Worm (Caenorhabditis elegans) whole organism, L3 larva: ENCODE data around the gene R07B7.6.

ENCODE experiments used
- R02D3.7 ChIP-seq: fragments of 150-350 bp; optimal IDR thresholded peaks from 2 replicates; lab custom pipeline; 2014; ENCODE audit warnings: missing biosample characterization, missing genetic modification characterization
- ZK546.5 ChIP-seq: sonication (generic microtip); optimal IDR thresholded peaks from 2 replicates; lab custom pipeline; 2017; ENCODE audit warnings: missing biosample characterization, missing genetic modification characterization
- aly-2 ChIP-seq: fragments of 150-350 bp; optimal IDR thresholded peaks from 2 replicates; lab custom pipeline; 2014; ENCODE audit warnings: missing biosample characterization, missing genetic modification characterization
- ama-1 ChIP-seq: fragments of 150-350 bp; optimal IDR thresholded peaks from 2 replicates; lab custom pipeline; 2018
- ceh-16 ChIP-seq: sonication (generic microtip); optimal IDR thresholded peaks from 2 replicates; lab custom pipeline; 2017; ENCODE audit warnings: missing biosample characterization, missing genetic modification characterization
- ceh-28 ChIP-seq: fragments of 150-350 bp; optimal IDR thresholded peaks from 2 replicates; lab custom pipeline; 2014; ENCODE audit warnings: missing biosample characterization, missing genetic modification reagents, missing genetic modification characterization
- ceh-9 ChIP-seq: sonication (generic microtip); optimal IDR thresholded peaks from 2 replicates; lab custom pipeline; 2018; ENCODE audit warnings: missing biosample characterization, missing genetic modification characterization
- daf-12 ChIP-seq: fragments of 150-350 bp; optimal IDR thresholded peaks from 2 replicates; lab custom pipeline; 2014; ENCODE audit warnings: missing biosample characterization, missing genetic modification reagents, missing genetic modification characterization
- egl-27 ChIP-seq: sonication (generic microtip); optimal IDR thresholded peaks from 4 replicates; lab custom pipeline; 2017; ENCODE audit warnings: missing biosample characterization, missing genetic modification reagents, missing genetic modification characterization
- egl-5 ChIP-seq: fragments of 150-350 bp; optimal IDR thresholded peaks from 2 replicates; lab custom pipeline; 2017; ENCODE audit warnings: missing biosample characterization, missing genetic modification reagents, missing genetic modification characterization, inconsistent platforms
- elt-2 ChIP-seq: sonication (generic microtip); optimal IDR thresholded peaks from 2 replicates; lab custom pipeline; 2016; ENCODE audit warnings: missing genetic modification reagents, mild to moderate bottlenecking, missing genetic modification characterization, missing compliant biosample characterization
- elt-3 ChIP-seq, 3 experiments: fragments of 150-350 bp in 1 of 3; sonication (generic microtip) in 2 of 3; optimal IDR thresholded peaks; 2 replicates in 2 of 3; 4 replicates in 1 of 3; lab custom pipeline; 2014 to 2017; ENCODE audit warnings: missing biosample characterization in 3 of 3, missing genetic modification characterization in 3 of 3
- fkh-2 ChIP-seq: fragments of 150-350 bp; optimal IDR thresholded peaks from 2 replicates; lab custom pipeline; 2014; ENCODE audit warnings: missing biosample characterization, missing genetic modification reagents, missing genetic modification characterization
- fos-1 ChIP-seq: fragments of 150-350 bp; optimal IDR thresholded peaks from 2 replicates; lab custom pipeline; 2014; ENCODE audit warnings: missing biosample characterization, missing genetic modification characterization
- hmg-11 ChIP-seq: sonication (generic microtip); optimal IDR thresholded peaks from 2 replicates; lab custom pipeline; 2016; ENCODE audit warnings: missing genetic modification characterization, missing compliant biosample characterization
- jun-1 ChIP-seq: fragments of 150-350 bp; optimal IDR thresholded peaks from 2 replicates; lab custom pipeline; 2014; ENCODE audit warnings: missing biosample characterization, missing genetic modification reagents, missing genetic modification characterization
- nhr-11 ChIP-seq: fragments of 150-350 bp; optimal IDR thresholded peaks from 2 replicates; lab custom pipeline; 2014; ENCODE audit warnings: missing biosample characterization, missing genetic modification characterization
- nhr-12 ChIP-seq: fragments of 150-350 bp; optimal IDR thresholded peaks from 2 replicates; lab custom pipeline; 2014; ENCODE audit warnings: missing biosample characterization, missing genetic modification characterization
- nhr-23 ChIP-seq: fragments of 150-350 bp; optimal IDR thresholded peaks from 2 replicates; lab custom pipeline; 2014; ENCODE audit warnings: missing biosample characterization, missing genetic modification reagents, missing genetic modification characterization
- nhr-237 ChIP-seq: fragments of 150-350 bp; optimal IDR thresholded peaks from 2 replicates; lab custom pipeline; 2014; ENCODE audit warnings: missing biosample characterization, missing genetic modification characterization
- nhr-28 ChIP-seq: fragments of 150-350 bp; optimal IDR thresholded peaks from 2 replicates; lab custom pipeline; 2014; ENCODE audit warnings: missing biosample characterization, missing genetic modification characterization
- nhr-43 ChIP-seq: sonication (generic microtip); optimal IDR thresholded peaks from 2 replicates; lab custom pipeline; 2016; ENCODE audit warnings: mild to moderate bottlenecking, missing genetic modification characterization, missing compliant biosample characterization; ENCODE audit not compliant: poor library complexity, severe bottlenecking
- nhr-67 ChIP-seq: fragments of 150-350 bp; optimal IDR thresholded peaks from 2 replicates; lab custom pipeline; 2014; ENCODE audit warnings: missing biosample characterization, missing genetic modification characterization
- nhr-77 ChIP-seq: fragments of 150-350 bp; optimal IDR thresholded peaks from 2 replicates; lab custom pipeline; 2014; ENCODE audit warnings: missing biosample characterization, missing genetic modification characterization
- pha-4 ChIP-seq: fragments of 150-350 bp; optimal IDR thresholded peaks from 2 replicates; lab custom pipeline; 2014; ENCODE audit warnings: missing biosample characterization, missing genetic modification reagents, missing genetic modification characterization
- pqm-1 ChIP-seq: fragments of 150-350 bp; optimal IDR thresholded peaks from 2 replicates; lab custom pipeline; 2017; ENCODE audit warnings: missing biosample characterization, missing genetic modification characterization, inconsistent platforms
- sea-2 ChIP-seq: fragments of 150-350 bp; sonication (generic microtip); optimal IDR thresholded peaks from 4 replicates; lab custom pipeline; 2014; ENCODE audit warnings: missing biosample characterization, missing genetic modification reagents, missing genetic modification characterization
- skn-1 ChIP-seq: fragments of 150-350 bp; optimal IDR thresholded peaks from 2 replicates; lab custom pipeline; 2014; ENCODE audit warnings: missing biosample characterization, missing genetic modification characterization
- snpc-4 ChIP-seq: fragments of 150-350 bp; optimal IDR thresholded peaks from 2 replicates; lab custom pipeline; 2014; ENCODE audit warnings: missing biosample characterization, missing genetic modification characterization
- unc-39 ChIP-seq: sonication (generic microtip); optimal IDR thresholded peaks from 4 replicates; lab custom pipeline; 2017; ENCODE audit warnings: missing biosample characterization, missing genetic modification characterization
- unc-62 ChIP-seq: fragments of 150-350 bp; sonication (generic microtip); optimal IDR thresholded peaks from 4 replicates; lab custom pipeline; 2014; ENCODE audit warnings: missing biosample characterization, missing genetic modification reagents, missing genetic modification characterization
- zag-1 ChIP-seq: fragments of 150-350 bp; optimal IDR thresholded peaks from 2 replicates; lab custom pipeline; 2014; ENCODE audit warnings: missing biosample characterization, missing genetic modification characterization
- ztf-11 ChIP-seq: fragments of 150-350 bp; optimal IDR thresholded peaks from 2 replicates; lab custom pipeline; 2014; ENCODE audit warnings: missing biosample characterization, missing genetic modification characterization

R07B7.6 gene

ce11 chrV:12094030-12094429, 19.2 kb upstream of the R07B7.6 start, which contains the start of gene nhr-208:
Gene nhr-208 (plus strand): TSS chrV:12094317.
- TF ChIP-seq fos-1 (no peak), nhr-77 (tag; lab: Kevin White, UChicago) (no peak), pqm-1 (tag; lab: Kevin White, UChicago) (peak; percentile 52), elt-2 (tag; lab: Kevin White, UChicago) (peak; percentile 16), nhr-43 (tag; lab: Kevin White, UChicago) (no peak), nhr-12 (no peak)

DNA sequence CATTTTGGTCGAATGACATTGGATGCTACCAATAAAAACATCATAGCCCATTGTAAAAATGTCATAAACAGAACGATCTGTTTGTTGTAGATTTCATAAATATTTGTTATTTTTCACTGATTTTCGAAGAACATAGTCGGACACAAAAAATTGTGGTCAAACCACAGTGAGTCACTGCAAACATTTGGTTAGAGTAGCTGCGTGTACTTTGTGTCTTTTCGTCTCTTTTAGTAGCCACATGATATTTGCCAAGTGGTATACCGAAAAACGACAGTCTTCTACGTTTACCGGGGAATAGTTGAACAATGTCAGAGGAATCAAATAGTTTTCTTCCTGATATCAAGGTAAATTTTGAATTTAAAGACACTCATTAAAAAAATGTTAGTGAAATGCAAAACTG, 17.0 kb upstream of the R07B7.6 start, which contains the start of gene nhr-206:
TSS of gene nhr-206 (plus strand) at position 248 of the 400 bp plus-strand sequence.
- TF ChIP-seq nhr-11 (no peak), egl-27 (tag; lab: Kevin White, UChicago) (no peak), elt-2 (tag; lab: Kevin White, UChicago) (peak; percentile 59), jun-1 (tag; lab: Kevin White, UChicago) (peak; percentile 53), pqm-1 (tag; lab: Kevin White, UChicago) (peak; percentile 70), ama-1 (no peak), pha-4 (peak; percentile 87)

DNA sequence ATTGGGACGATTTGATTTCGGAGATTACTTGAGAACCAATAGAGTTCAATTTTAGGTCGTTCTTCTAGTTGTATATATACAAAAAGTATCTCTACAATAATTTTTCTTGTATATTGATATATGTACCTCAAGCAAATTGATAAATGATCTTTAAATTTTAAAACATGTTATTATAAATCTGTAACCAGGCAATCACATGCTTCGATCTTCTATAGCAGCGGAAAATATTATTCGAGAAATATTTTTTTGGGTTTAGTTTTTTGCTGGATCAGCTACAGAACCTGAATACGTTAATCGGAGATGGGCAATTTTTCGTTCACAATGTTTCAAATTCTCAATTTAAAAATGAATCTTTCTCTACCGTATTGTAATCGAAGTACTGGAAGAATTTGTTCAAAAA, 14.0 kb upstream of the R07B7.6 start, which contains the start of gene R07B7.12:
TSS of gene R07B7.12 (plus strand) at position 301 of the 400 bp plus-strand sequence.
- TF ChIP-seq ceh-28 (tag; lab: Kevin White, UChicago) (no peak), unc-39 (tag; lab: Kevin White, UChicago) (no peak), egl-27 (tag; lab: Kevin White, UChicago) (no peak)

- TF ChIP-seq nhr-28 (tag; lab: Kevin White, UChicago) = no peak
- no peak for TF ChIP-seq ztf-11 (tag; lab: Kevin White, UChicago)
- TF ChIP-seq skn-1 (tag; lab: Kevin White, UChicago) = no peak
- TF ChIP-seq ceh-28 (tag; lab: Kevin White, UChicago) = no peak
- no peak for TF ChIP-seq nhr-23 (tag; lab: Kevin White, UChicago)
- TF ChIP-seq nhr-77 (tag; lab: Kevin White, UChicago) = no peak
Measured at ce11 chrV:12086934-12087333, 12.1 kb upstream of the R07B7.6 start, which contains the start of gene gana-1. Gene gana-1 (plus strand): TSS chrV:12087234.

DNA sequence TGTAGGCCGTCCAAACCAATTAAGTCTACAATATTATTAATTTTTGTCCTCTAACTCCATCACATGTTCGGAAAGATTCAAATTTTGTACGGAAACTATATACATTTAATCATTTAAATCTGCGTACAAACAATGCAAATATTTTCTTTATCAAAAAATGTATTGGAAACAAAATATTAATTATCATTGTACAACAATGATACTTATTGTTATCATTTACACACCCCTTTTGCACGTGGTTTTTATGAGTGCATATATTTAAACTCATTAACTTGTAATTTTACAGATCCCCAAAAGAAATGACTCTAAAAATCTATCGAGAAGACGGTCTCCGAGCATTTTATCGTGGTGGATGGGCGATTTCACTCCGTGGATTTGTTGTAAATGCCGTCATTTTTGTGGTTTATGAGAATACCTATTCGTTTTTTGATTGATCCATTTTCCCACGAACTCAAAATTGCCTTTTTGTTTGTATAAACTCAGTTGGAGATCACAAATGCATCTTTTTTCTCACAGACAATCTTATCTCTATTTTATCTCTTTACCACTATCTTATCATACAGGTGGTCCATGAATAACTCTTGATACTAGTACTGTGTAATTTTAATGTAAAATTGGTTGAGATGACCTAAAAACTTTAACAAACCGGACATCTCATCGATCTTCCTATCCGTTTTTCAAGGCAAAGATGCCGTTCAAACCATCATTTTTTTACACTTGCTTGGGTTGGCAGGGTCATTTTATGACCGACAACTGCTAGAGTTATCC, 11.3 kb upstream of the R07B7.6 start:
- TF ChIP-seq nhr-11 (no peak), sea-2 (GFP tag; lab: Kevin White, UChicago) (no peak), elt-3 (tag; optimal IDR thresholded peaks at IDR 0.05; lab: Kevin White, UChicago) (peak; percentile 54 to 91 (median 58)), R02D3.7 (tag; lab: Kevin White, UChicago) (peak; percentile 25), ceh-28 (tag; lab: Kevin White, UChicago) (peak; percentile 11), pqm-1 (tag; lab: Kevin White, UChicago) (peak; percentile 48), pha-4 (peak; percentile 43), elt-2 (tag; lab: Kevin White, UChicago) (peak; percentile 57), ceh-16 (tag; lab: Kevin White, UChicago) (no peak)

DNA sequence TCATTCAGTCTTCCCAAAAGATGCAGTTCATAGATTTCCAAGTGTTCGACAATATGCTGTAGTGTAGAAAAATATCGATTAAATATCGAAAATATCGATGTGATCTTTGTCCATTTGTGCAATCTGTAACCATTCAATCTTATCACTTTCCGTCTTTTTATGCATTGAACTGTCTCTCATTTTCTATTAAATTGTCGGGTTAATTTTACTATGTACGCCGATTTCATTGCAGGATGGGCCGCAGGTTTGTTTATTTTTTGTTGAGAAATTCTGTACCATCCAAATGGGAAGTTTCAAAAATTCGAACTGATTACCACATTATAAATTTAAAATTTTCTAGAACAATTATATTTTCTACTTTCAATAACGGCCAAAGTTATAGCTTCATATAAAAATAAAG, 9.4 kb upstream of the R07B7.6 start, which contains the start of gene R07B7.8:
TSS of gene R07B7.8 (minus strand) at position 101 of the 400 bp plus-strand sequence.
- TF ChIP-seq ceh-28 (tag; lab: Kevin White, UChicago) = peak; percentile 69
- TF ChIP-seq sea-2 (GFP tag; lab: Kevin White, UChicago) = no peak
- TF ChIP-seq fkh-2 = no peak
- peak; percentile 36 for TF ChIP-seq elt-2 (tag; lab: Kevin White, UChicago)
- TF ChIP-seq, all 47 proteins: peak for 2

- TF ChIP-seq pha-4 (peak; percentile 32), aly-2 (tag; lab: Kevin White, UChicago) (no peak)
Measured at ce11 chrV:12082932-12083331, 8.1 kb upstream of the R07B7.6 start, which contains the start of gene R07B7.10. Gene R07B7.10 (plus strand): TSS chrV:12083216.

- TF ChIP-seq elt-3 (tag; optimal IDR thresholded peaks at IDR 0.05; lab: Kevin White, UChicago) = no peak
- no peak for TF ChIP-seq egl-27 (tag; lab: Kevin White, UChicago)
- no peak for TF ChIP-seq zag-1
- no peak for TF ChIP-seq nhr-237 (tag; lab: Kevin White, UChicago)
- TF ChIP-seq ceh-9 (tag; lab: Kevin White, UChicago) = no peak
- TF ChIP-seq sea-2 (GFP tag; lab: Kevin White, UChicago) = no peak
- no peak for TF ChIP-seq nhr-12
- no peak for TF ChIP-seq fos-1
- no peak for TF ChIP-seq nhr-77 (tag; lab: Kevin White, UChicago)
- no peak for TF ChIP-seq daf-12
- no peak for TF ChIP-seq egl-5 (tag; lab: Kevin White, UChicago)
- TF ChIP-seq hmg-11 (tag; lab: Kevin White, UChicago) = no peak
- no peak for TF ChIP-seq ZK546.5
- TF ChIP-seq unc-62 (GFP tag; lab: Kevin White, UChicago) = no peak
- TF ChIP-seq nhr-67 (tag; lab: Kevin White, UChicago) = no peak
- TF ChIP-seq snpc-4 = no peak
- TF ChIP-seq nhr-43 (tag; lab: Kevin White, UChicago) = no peak
Measured at ce11 chrV:12080274-12080673, 5.5 kb upstream of the R07B7.6 start, which contains the start of gene R07B7.9. Gene R07B7.9 (minus strand): TSS chrV:12080374.
